Worm (Caenorhabditis elegans) whole organism, L4/young adult: ENCODE results near the gene clec-88.

Experiments used
- W03F9.2 ChIP-seq: fragments of 150-350 bp; optimal IDR thresholded peaks from 2 replicates; lab custom pipeline; 2014; ENCODE audit warnings: missing biosample characterization, missing genetic modification characterization
- dao-5 ChIP-seq: sonication (generic microtip); optimal IDR thresholded peaks from 2 replicates; lab custom pipeline; 2016; ENCODE audit warnings: missing genotype, missing genetic modification characterization, moderate library complexity, missing compliant biosample characterization
- him-1 ChIP-seq: sonication (generic microtip); optimal IDR thresholded peaks from 2 replicates; lab custom pipeline; 2016; ENCODE audit warnings: missing genotype, missing genetic modification reagents, missing genetic modification characterization, missing compliant biosample characterization

ce11 chrII:6324086-6324485, 41.4 kb upstream of the clec-88 start, which contains the start of gene sma-6:
- no peak for TF ChIP-seq dao-5 (tag; lab: Kevin White, UChicago)
- no peak for TF ChIP-seq him-1 (tag; lab: Kevin White, UChicago)
- TF ChIP-seq W03F9.2 (tag; lab: Kevin White, UChicago): no peak
